Worm (Caenorhabditis elegans): Measurements from ENCODE around the gene T22B2.2.

The T22B2.2 gene

DNA sequence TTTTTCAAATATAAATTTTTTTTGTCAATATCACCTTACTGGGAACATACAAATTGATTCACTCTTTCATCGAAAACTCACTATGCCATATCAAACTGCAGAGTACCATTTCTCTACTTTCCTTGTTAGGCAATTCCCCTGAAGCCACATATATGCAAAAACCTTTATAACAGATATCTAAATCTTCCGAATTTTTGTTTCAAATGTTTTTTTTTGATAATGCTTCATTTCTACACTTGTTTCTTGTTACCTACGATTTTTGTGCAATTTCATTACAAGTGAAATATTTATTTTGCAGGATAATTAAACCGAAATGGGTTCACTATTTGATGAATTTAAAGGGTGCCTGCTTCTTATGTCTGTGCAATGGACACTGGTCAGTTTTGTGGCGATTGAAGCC lies at the start of gene T22B2.2:
Gene T22B2.2, plus strand, starts transcription at position 301 of the 400 bp plus-strand sequence.
- TF ChIP-seq klf-2 (GFP tag; conservative IDR thresholded peaks at IDR 0.05) (no peak), ztf-23 (GFP tag; IDR thresholded peaks at IDR 0.05) (no peak), tab-1 (GFP tag; IDR thresholded peaks at IDR 0.05) (no peak), cog-1 (tag; optimal IDR thresholded peaks at IDR 0.05) (no peak), ztf-29 (GFP tag; IDR thresholded peaks at IDR 0.05) (no peak), T22C8.4 (GFP tag; IDR thresholded peaks at IDR 0.05) (no peak), flt-1 (GFP tag; IDR thresholded peaks at IDR 0.05) (no peak), med-1 (GFP tag; optimal IDR thresholded peaks at IDR 0.05; ENCODE audit: insufficient read depth) (no peak), ref-1 (GFP tag; conservative IDR thresholded peaks at IDR 0.05) (no peak)

ce11 chrX:3871578-3872234 lies 48.5 kb upstream of the T22B2.2 start:
- no peak for TF ChIP-seq flt-1 (GFP tag; IDR thresholded peaks at IDR 0.05)
- TF ChIP-seq med-1 (GFP tag; optimal IDR thresholded peaks at IDR 0.05; ENCODE audit: insufficient read depth), result no peak
- TF ChIP-seq ztf-29 (GFP tag; IDR thresholded peaks at IDR 0.05), result no peak
- no peak for TF ChIP-seq ref-1 (GFP tag; conservative IDR thresholded peaks at IDR 0.05)
- no peak for TF ChIP-seq ztf-23 (GFP tag; IDR thresholded peaks at IDR 0.05)
- TF ChIP-seq klf-2 (GFP tag; conservative IDR thresholded peaks at IDR 0.05), result no peak
- TF ChIP-seq tab-1 (GFP tag; IDR thresholded peaks at IDR 0.05), result no peak
- no peak for TF ChIP-seq T22C8.4 (GFP tag; IDR thresholded peaks at IDR 0.05)
- TF ChIP-seq cog-1 (tag; optimal IDR thresholded peaks at IDR 0.05), result no peak

DNA sequence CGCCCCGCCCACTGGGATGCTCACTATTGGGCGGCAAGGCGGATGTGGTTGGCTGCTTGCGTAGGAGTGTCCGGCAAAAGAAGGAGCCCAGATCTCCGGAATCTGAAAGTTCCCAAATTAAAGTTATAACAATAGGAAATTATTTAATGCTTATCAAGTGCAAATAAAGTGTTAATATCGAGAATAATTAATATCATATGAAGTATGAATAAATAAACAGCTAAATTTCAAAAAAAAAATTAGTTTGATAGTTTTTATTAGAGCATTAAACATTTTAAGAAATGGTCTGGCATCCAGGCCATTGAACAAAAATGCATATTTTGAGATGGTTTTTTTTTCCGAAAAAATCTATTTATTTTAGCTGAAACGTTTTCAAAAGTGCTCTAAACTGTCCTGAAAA lies 46.8 kb upstream of the T22B2.2 start, which contains the start of gene lim-4:
Gene lim-4, minus strand, starts transcription at position 101 of the 400 bp plus-strand sequence.
- TF ChIP-seq ref-1 (GFP tag; conservative IDR thresholded peaks at IDR 0.05) (no peak), ztf-23 (GFP tag; IDR thresholded peaks at IDR 0.05) (no peak)

DNA sequence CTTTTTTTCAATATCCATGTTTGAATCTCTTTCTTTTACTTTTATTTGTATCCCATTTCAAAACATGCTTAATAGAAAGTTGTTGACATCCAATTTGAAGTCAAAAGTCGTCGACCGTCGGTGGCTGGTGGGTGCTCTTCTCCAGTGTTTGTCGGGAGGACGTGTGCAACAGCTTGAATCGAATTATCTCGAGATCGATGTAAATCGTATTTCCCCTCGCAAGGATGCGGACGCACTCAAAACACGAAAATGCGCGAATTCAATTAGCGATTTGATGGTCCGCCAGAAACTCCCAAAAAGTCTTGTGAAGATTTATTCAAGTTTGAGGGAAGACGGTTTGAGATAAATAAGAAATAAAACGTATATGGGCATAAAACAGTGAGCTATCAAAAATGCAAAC lies 44.5 kb upstream of the T22B2.2 start:
- TF ChIP-seq T22C8.4 (GFP tag; IDR thresholded peaks at IDR 0.05) (no peak), ztf-29 (GFP tag; IDR thresholded peaks at IDR 0.05) (no peak)

DNA sequence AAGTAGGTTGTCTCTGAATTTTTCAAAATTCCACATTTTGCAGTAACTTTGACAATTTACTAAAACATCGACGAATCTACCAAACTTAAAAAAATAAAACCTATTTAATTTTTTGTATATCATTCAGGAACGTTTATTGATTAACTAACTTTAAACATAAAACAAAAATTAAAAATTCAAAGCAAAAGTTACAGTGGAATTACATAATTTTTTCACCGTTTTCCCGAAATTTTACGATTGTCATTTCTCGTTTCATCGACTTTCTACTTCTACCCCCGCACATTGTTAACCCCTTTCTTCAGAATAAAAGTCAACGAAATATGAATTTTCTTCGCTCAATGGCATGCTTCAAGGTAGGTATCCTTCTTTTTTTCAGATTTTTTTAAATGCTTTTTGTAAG lies 42.0 kb upstream of the T22B2.2 start, which contains the start of gene F47F2.1:
Gene F47F2.1, plus strand, starts transcription at position 301 of the 400 bp plus-strand sequence.
- TF ChIP-seq cog-1 (tag; optimal IDR thresholded peaks at IDR 0.05) (no peak), ztf-23 (GFP tag; IDR thresholded peaks at IDR 0.05) (no peak), flt-1 (GFP tag; IDR thresholded peaks at IDR 0.05) (no peak), ztf-29 (GFP tag; IDR thresholded peaks at IDR 0.05) (no peak), ref-1 (GFP tag; conservative IDR thresholded peaks at IDR 0.05) (no peak), klf-2 (GFP tag; conservative IDR thresholded peaks at IDR 0.05) (no peak), med-1 (GFP tag; optimal IDR thresholded peaks at IDR 0.05; ENCODE audit: insufficient read depth) (no peak), tab-1 (GFP tag; IDR thresholded peaks at IDR 0.05) (no peak), T22C8.4 (GFP tag; IDR thresholded peaks at IDR 0.05) (no peak)

DNA sequence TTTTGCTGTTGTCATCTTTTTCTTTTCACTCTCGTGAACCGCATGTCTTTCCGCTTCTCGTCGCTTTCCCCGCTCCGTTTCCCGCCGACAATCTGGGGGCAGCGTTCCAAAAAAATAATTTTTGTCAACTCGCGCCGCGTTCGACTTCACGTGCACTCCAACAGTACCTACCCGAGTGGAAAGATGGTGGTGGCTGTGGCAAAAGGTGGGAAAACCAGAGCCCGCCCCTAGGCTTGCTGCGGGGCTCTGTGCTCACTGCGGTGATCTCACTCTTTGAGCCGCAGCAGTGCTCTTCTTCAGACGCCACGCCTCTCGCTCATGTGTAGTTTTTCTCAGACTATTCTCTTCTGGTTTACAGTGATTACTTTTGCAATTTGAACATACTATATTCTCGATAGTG lies 32.6 kb upstream of the T22B2.2 start:
- TF ChIP-seq ztf-23 (GFP tag; IDR thresholded peaks at IDR 0.05), result no peak
- TF ChIP-seq tab-1 (GFP tag; IDR thresholded peaks at IDR 0.05), result no peak
- no peak for TF ChIP-seq T22C8.4 (GFP tag; IDR thresholded peaks at IDR 0.05)
- TF ChIP-seq ztf-29 (GFP tag; IDR thresholded peaks at IDR 0.05), result no peak
- TF ChIP-seq flt-1 (GFP tag; IDR thresholded peaks at IDR 0.05), result no peak
- no peak for TF ChIP-seq klf-2 (GFP tag; conservative IDR thresholded peaks at IDR 0.05)
- no peak for TF ChIP-seq med-1 (GFP tag; optimal IDR thresholded peaks at IDR 0.05; ENCODE audit: insufficient read depth)
- TF ChIP-seq ref-1 (GFP tag; conservative IDR thresholded peaks at IDR 0.05), result no peak
- TF ChIP-seq cog-1 (tag; optimal IDR thresholded peaks at IDR 0.05), result no peak

DNA sequence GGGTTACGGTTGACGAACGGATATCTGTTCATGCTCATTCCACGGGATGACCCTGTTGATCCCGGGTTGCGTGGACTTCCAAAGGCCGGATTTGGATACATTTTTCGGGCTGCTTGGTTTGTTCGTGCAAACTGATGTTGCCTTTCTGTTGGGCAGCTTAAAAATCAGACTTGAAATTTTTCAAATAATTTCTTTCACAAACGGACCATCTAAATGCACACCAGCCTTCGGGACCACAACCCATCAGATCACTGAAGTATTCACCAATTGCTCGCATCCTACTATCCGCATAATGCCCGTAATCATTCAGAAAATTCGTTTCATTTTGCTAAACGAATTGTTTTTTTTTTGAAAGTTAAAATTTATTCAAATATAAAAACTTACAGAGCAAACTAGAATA lies 24.6 kb upstream of the T22B2.2 start, which contains the start of gene F47F2.3:
Gene F47F2.3, minus strand, starts transcription at position 101 of the 400 bp plus-strand sequence.
- no peak for TF ChIP-seq flt-1 (GFP tag; IDR thresholded peaks at IDR 0.05)
- TF ChIP-seq tab-1 (GFP tag; IDR thresholded peaks at IDR 0.05), result no peak
- TF ChIP-seq klf-2 (GFP tag; conservative IDR thresholded peaks at IDR 0.05), result no peak
- no peak for TF ChIP-seq med-1 (GFP tag; optimal IDR thresholded peaks at IDR 0.05; ENCODE audit: insufficient read depth)
- TF ChIP-seq ztf-29 (GFP tag; IDR thresholded peaks at IDR 0.05), result no peak
- TF ChIP-seq T22C8.4 (GFP tag; IDR thresholded peaks at IDR 0.05), result no peak
- TF ChIP-seq ref-1 (GFP tag; conservative IDR thresholded peaks at IDR 0.05), result no peak
- TF ChIP-seq ztf-23 (GFP tag; IDR thresholded peaks at IDR 0.05), result no peak
- TF ChIP-seq cog-1 (tag; optimal IDR thresholded peaks at IDR 0.05), result no peak

- TF ChIP-seq klf-2 (GFP tag; conservative IDR thresholded peaks at IDR 0.05), result no peak
- no peak for TF ChIP-seq T22C8.4 (GFP tag; IDR thresholded peaks at IDR 0.05)
Measured at ce11 chrX:3898255-3899177, 21.7 kb upstream of the T22B2.2 start.

DNA sequence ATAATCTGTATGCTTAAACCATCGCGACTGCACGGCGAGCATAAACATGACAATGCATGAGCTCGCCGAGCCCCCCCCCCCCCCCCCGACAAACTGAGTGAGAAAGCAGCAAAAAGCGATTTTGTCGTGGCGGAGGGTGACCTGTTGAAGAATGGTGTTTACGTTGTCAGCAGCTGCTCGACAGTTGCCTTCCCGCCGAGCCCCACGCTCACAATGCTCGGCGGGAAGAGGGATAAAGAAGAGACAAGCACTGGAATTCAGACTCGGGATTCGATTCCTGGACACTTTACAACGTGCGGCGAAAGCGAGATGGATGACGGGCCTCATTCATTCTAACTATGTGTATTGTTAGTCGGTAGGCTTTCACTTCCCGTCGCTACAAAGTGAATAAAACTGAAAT lies 19.5 kb upstream of the T22B2.2 start:
- TF ChIP-seq ztf-23 (GFP tag; IDR thresholded peaks at IDR 0.05), result no peak
- no peak for TF ChIP-seq tab-1 (GFP tag; IDR thresholded peaks at IDR 0.05)
- no peak for TF ChIP-seq cog-1 (tag; optimal IDR thresholded peaks at IDR 0.05)
- TF ChIP-seq ref-1 (GFP tag; conservative IDR thresholded peaks at IDR 0.05), result no peak
- TF ChIP-seq T22C8.4 (GFP tag; IDR thresholded peaks at IDR 0.05), result no peak
- TF ChIP-seq med-1 (GFP tag; optimal IDR thresholded peaks at IDR 0.05; ENCODE audit: insufficient read depth), result no peak
- no peak for TF ChIP-seq klf-2 (GFP tag; conservative IDR thresholded peaks at IDR 0.05)
- TF ChIP-seq ztf-29 (GFP tag; IDR thresholded peaks at IDR 0.05), result no peak
- TF ChIP-seq flt-1 (GFP tag; IDR thresholded peaks at IDR 0.05), result no peak
